Worm (Caenorhabditis elegans) whole organism, young adult: ENCODE results near the gene ZC155.4.

Experiments used
- F22D6.2 ChIP-seq: sonication (generic microtip); optimal IDR thresholded peaks from 2 replicates; lab custom pipeline; 2016; ENCODE audit warnings: mild to moderate bottlenecking, missing genetic modification characterization, missing compliant biosample characterization
- F39B2.1 ChIP-seq: fragments of 200-800 bp; sonication (Bioruptor generic); IDR thresholded peaks from 2 replicates; pipeline ENCODE4 v1.3.6; 2022; ENCODE audit warnings: missing genetic modification reagents, missing genetic modification characterization, missing compliant biosample characterization
- F57A8.1 ChIP-seq: fragments of 200-800 bp; sonication (Bioruptor generic); optimal IDR thresholded peaks from 2 replicates; lab custom pipeline; 2018; ENCODE audit warnings: mild to moderate bottlenecking, missing genetic modification characterization, moderate library complexity, missing compliant biosample characterization
- K11D2.4 ChIP-seq: fragments of 200-800 bp; sonication (Bioruptor generic); IDR thresholded peaks from 2 replicates; pipeline ENCODE4 v1.3.6; 2022; ENCODE audit warnings: missing genetic modification reagents, missing genetic modification characterization, missing compliant biosample characterization
- T07F8.4 ChIP-seq: sonication (generic microtip); optimal IDR thresholded peaks from 2 replicates; lab custom pipeline; 2016; ENCODE audit warnings: mild to moderate bottlenecking, missing genetic modification characterization, moderate library complexity, missing compliant biosample characterization
- T26A5.8 ChIP-seq: sonication (generic microtip); optimal IDR thresholded peaks from 2 replicates; lab custom pipeline; 2016; ENCODE audit warnings: missing genetic modification characterization, missing compliant biosample characterization
- Y56A3A.18 ChIP-seq: fragments of 200-800 bp; sonication (Bioruptor generic); IDR thresholded peaks from 2 replicates; pipeline ENCODE4 v1.3.6; 2022; ENCODE audit warnings: missing genetic modification reagents, missing genetic modification characterization, missing compliant biosample characterization
- Y67H2A.10 ChIP-seq: fragments of 200-800 bp; sonication (Bioruptor generic); conservative IDR thresholded peaks from 2 replicates; pipeline ENCODE4 v1.3.6; 2022; ENCODE audit warnings: missing genetic modification reagents, missing genetic modification characterization, missing compliant biosample characterization
- ZK185.1 ChIP-seq: sonication (generic microtip); optimal IDR thresholded peaks from 2 replicates; lab custom pipeline; 2016; ENCODE audit warnings: mild to moderate bottlenecking, missing genetic modification characterization, missing compliant biosample characterization; ENCODE audit not compliant: poor library complexity, severe bottlenecking
- ama-1 ChIP-seq, 3 experiments: fragments of 150-350 bp in 1 of 3; sonication (generic microtip) in 2 of 3; optimal IDR thresholded peaks; 2 replicates each; lab custom pipeline; 2014 to 2018; ENCODE audit warnings: missing biosample characterization in 2 of 3, missing genetic modification characterization in 2 of 3, missing genetic modification reagents in 2 of 3
- athp-1 ChIP-seq: sonication (generic microtip); optimal IDR thresholded peaks from 2 replicates; lab custom pipeline; 2017; ENCODE audit warnings: mild to moderate bottlenecking, missing genetic modification characterization, missing compliant biosample characterization
- bed-2 ChIP-seq: fragments of 200-800 bp; sonication (Bioruptor generic); IDR thresholded peaks from 2 replicates; pipeline ENCODE4 v1.3.6; 2022; ENCODE audit warnings: missing genetic modification reagents, missing genetic modification characterization, missing compliant biosample characterization
- ccch-3 ChIP-seq: fragments of 200-800 bp; sonication (Bioruptor generic); optimal IDR thresholded peaks from 2 replicates; lab custom pipeline; 2018; ENCODE audit warnings: mild to moderate bottlenecking, missing genetic modification characterization, missing compliant biosample characterization
- chd-7 ChIP-seq: sonication (generic microtip); optimal IDR thresholded peaks from 2 replicates; lab custom pipeline; 2016; ENCODE audit warnings: mild to moderate bottlenecking, missing genetic modification characterization, moderate library complexity, missing compliant biosample characterization
- dox-1 ChIP-seq: fragments of 200-800 bp; sonication (Bioruptor generic); IDR thresholded peaks from 2 replicates; pipeline ENCODE4 v1.3.6; 2022; ENCODE audit warnings: missing genetic modification reagents, missing genetic modification characterization, missing compliant biosample characterization
- efl-1 ChIP-seq: fragments of 150-350 bp; optimal IDR thresholded peaks from 2 replicates; lab custom pipeline; 2014; ENCODE audit warnings: missing biosample characterization, missing genetic modification reagents, missing genetic modification characterization
- egl-18 ChIP-seq: fragments of 200-800 bp; sonication (Bioruptor generic); IDR thresholded peaks from 2 replicates; pipeline ENCODE4 v1.3.6; 2022; ENCODE audit warnings: missing genetic modification reagents, missing genetic modification characterization, missing compliant biosample characterization
- ekl-4 ChIP-seq: fragments of 200-800 bp; sonication (Bioruptor generic); IDR thresholded peaks from 2 replicates; pipeline ENCODE4 v1.3.6; 2022; ENCODE audit warnings: missing genetic modification reagents, missing genetic modification characterization, missing compliant biosample characterization
- ets-4 ChIP-seq: fragments of 200-800 bp; sonication (Bioruptor generic); optimal IDR thresholded peaks from 2 replicates; lab custom pipeline; 2018; ENCODE audit warnings: mild to moderate bottlenecking, missing genetic modification characterization, missing compliant biosample characterization
- hmg-1.2 ChIP-seq: fragments of 200-800 bp; sonication (Bioruptor generic); IDR thresholded peaks from 2 replicates; pipeline ENCODE4 v1.3.6; 2022; ENCODE audit warnings: missing genetic modification reagents, missing genetic modification characterization, missing compliant biosample characterization
- lag-1 ChIP-seq: fragments of 200-800 bp; sonication (Bioruptor generic); IDR thresholded peaks from 2 replicates; pipeline ENCODE4 v1.3.6; 2022; ENCODE audit warnings: missing genetic modification reagents, missing genetic modification characterization, missing compliant biosample characterization
- let-526 ChIP-seq: fragments of 200-800 bp; sonication (Bioruptor generic); IDR thresholded peaks from 2 replicates; pipeline ENCODE4 v1.3.6; 2022; ENCODE audit warnings: missing genetic modification reagents, missing genetic modification characterization, missing compliant biosample characterization
- lsl-1 ChIP-seq: fragments of 200-800 bp; sonication (Bioruptor generic); optimal IDR thresholded peaks from 2 replicates; lab custom pipeline; 2018; ENCODE audit warnings: mild to moderate bottlenecking, missing genetic modification characterization, moderate library complexity, missing compliant biosample characterization
- madf-10 ChIP-seq: sonication (generic microtip); optimal IDR thresholded peaks from 2 replicates; lab custom pipeline; 2016; ENCODE audit warnings: mild to moderate bottlenecking, missing genetic modification characterization, missing compliant biosample characterization
- mxl-1 ChIP-seq: sonication (generic microtip); optimal IDR thresholded peaks from 2 replicates; lab custom pipeline; 2016; ENCODE audit warnings: missing genetic modification characterization, missing compliant biosample characterization
- nfya-2 ChIP-seq: fragments of 200-800 bp; sonication (Bioruptor generic); IDR thresholded peaks from 2 replicates; pipeline ENCODE4 v1.3.6; 2022; ENCODE audit warnings: missing genetic modification reagents, missing genetic modification characterization, missing compliant biosample characterization
- nhr-27 ChIP-seq: fragments of 200-800 bp; sonication (Bioruptor generic); optimal IDR thresholded peaks from 2 replicates; lab custom pipeline; 2018; ENCODE audit warnings: mild to moderate bottlenecking, missing genetic modification characterization, moderate library complexity, missing compliant biosample characterization
- nhr-80 ChIP-seq: sonication (generic microtip); optimal IDR thresholded peaks from 2 replicates; lab custom pipeline; 2016; ENCODE audit warnings: missing genetic modification characterization, missing compliant biosample characterization
- pbrm-1 ChIP-seq: fragments of 200-800 bp; sonication (Bioruptor generic); IDR thresholded peaks from 2 replicates; pipeline ENCODE4 v1.3.6; 2022; ENCODE audit warnings: missing genetic modification reagents, missing genetic modification characterization, missing compliant biosample characterization
- snpc-1.3 ChIP-seq: sonication (generic microtip); optimal IDR thresholded peaks from 2 replicates; lab custom pipeline; 2017; ENCODE audit warnings: missing genetic modification characterization, mild to moderate bottlenecking, missing compliant biosample characterization, antibody characterized with exemption, moderate library complexity, missing genotype, missing genetic modification reagents; ENCODE audit not compliant: insufficient read depth
- snpc-4 ChIP-seq, 5 experiments: fragments of 150-350 bp in 1 of 5; sonication (generic microtip) in 4 of 5; optimal IDR thresholded peaks; 2 replicates each; lab custom pipeline; 2014 to 2018; ENCODE audit warnings: missing genetic modification characterization in 5 of 5, missing biosample characterization in 3 of 5, antibody characterized with exemption in 2 of 5, mild to moderate bottlenecking in 2 of 5, missing compliant biosample characterization in 2 of 5, missing genotype in 2 of 5, moderate library complexity in 2 of 5, missing genetic modification reagents in 1 of 5
- tlf-1 ChIP-seq: fragments of 200-800 bp; sonication (Bioruptor generic); optimal IDR thresholded peaks from 2 replicates; lab custom pipeline; 2018; ENCODE audit warnings: mild to moderate bottlenecking, missing genetic modification characterization, missing compliant biosample characterization
- unc-130 ChIP-seq: sonication (generic microtip); optimal IDR thresholded peaks from 2 replicates; lab custom pipeline; 2016; ENCODE audit warnings: missing genetic modification reagents, missing genetic modification characterization, missing compliant biosample characterization
- unc-62 ChIP-seq: fragments of 150-350 bp; optimal IDR thresholded peaks from 2 replicates; lab custom pipeline; 2014; ENCODE audit warnings: missing biosample characterization, missing genetic modification reagents, missing genetic modification characterization
- xnd-1 ChIP-seq: sonication (generic microtip); optimal IDR thresholded peaks from 2 replicates; lab custom pipeline; 2016; ENCODE audit warnings: missing genotype, missing genetic modification reagents, missing genetic modification characterization, missing compliant biosample characterization
- ztf-22 ChIP-seq: fragments of 200-800 bp; sonication (Bioruptor generic); optimal IDR thresholded peaks from 2 replicates; lab custom pipeline; 2018; ENCODE audit warnings: mild to moderate bottlenecking, missing genetic modification characterization, moderate library complexity, missing compliant biosample characterization
- ztf-26 ChIP-seq: sonication (generic microtip); optimal IDR thresholded peaks from 2 replicates; lab custom pipeline; 2017; ENCODE audit warnings: missing genetic modification characterization, missing compliant biosample characterization
- ztf-28 ChIP-seq: fragments of 200-800 bp; sonication (Bioruptor generic); IDR thresholded peaks from 2 replicates; pipeline ENCODE4 v1.3.6; 2022; ENCODE audit warnings: missing genetic modification reagents, missing genetic modification characterization, missing compliant biosample characterization

Gene ZC155.4

ce11 chrIII:5180588-5180987 lies 34.7 kb downstream of the ZC155.4 start:
- TF ChIP-seq lsl-1 (GFP tag; lab: Kevin White, UChicago) (no peak), egl-18 (GFP tag; lab: Robert Waterston, UW) (no peak), ekl-4 (GFP tag; lab: Robert Waterston, UW) (no peak), bed-2 (GFP tag; lab: Robert Waterston, UW) (no peak), nhr-80 (tag; lab: Kevin White, UChicago) (peak; percentile 57), xnd-1 (tag; lab: Kevin White, UChicago) (no peak), T07F8.4 (tag; lab: Kevin White, UChicago) (no peak), pbrm-1 (GFP tag; lab: Robert Waterston, UW) (no peak), ztf-28 (GFP tag; lab: Robert Waterston, UW) (no peak), madf-10 (no peak), dox-1 (peak; percentile 33; the same call in 1 of the 2 replicates), K11D2.4 (GFP tag; lab: Robert Waterston, UW) (no peak), ama-1 (optimal IDR thresholded peaks at IDR 0.05; lab: Kevin White, UChicago) (no peak), ama-1 (GFP tag; optimal IDR thresholded peaks at IDR 0.05; lab: Kevin White, UChicago) (no peak), ccch-3 (GFP tag; lab: Kevin White, UChicago) (no peak), efl-1 (GFP tag; lab: Kevin White, UChicago) (no peak)

DNA sequence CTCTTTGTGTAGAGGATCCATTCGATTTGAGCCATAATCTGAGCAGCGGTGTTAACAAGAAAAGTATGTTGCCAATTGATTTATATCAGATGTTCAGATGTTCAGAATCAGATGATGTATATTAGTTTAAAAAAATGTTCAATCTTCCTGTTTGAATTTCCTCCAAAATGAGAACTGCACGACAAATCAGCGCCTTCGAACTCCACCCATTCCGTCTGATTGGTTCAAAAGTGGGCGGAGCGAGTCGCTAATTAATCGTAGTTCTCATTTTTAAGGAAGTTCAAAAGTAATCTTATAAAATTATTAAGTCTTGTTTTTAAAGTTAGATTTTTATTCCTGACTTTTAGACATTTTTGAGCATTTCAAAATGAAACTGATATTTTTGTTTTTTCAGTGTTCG lies 36.1 kb downstream of the ZC155.4 start:
- TF ChIP-seq chd-7 (tag; lab: Kevin White, UChicago) (no peak), F57A8.1 (GFP tag; lab: Kevin White, UChicago) (no peak), snpc-4 (GFP tag; optimal IDR thresholded peaks at IDR 0.05; lab: Kevin White, UChicago) (no peak), snpc-4 (tag; optimal IDR thresholded peaks at IDR 0.05; lab: Kevin White, UChicago) (no peak), athp-1 (tag; lab: Kevin White, UChicago) (no peak), F39B2.1 (GFP tag; lab: Robert Waterston, UW) (no peak), tlf-1 (no peak), T26A5.8 (tag; lab: Kevin White, UChicago) (no peak), unc-62 (GFP tag; lab: Kevin White, UChicago) (no peak), snpc-1.3 (tag; lab: Kevin White, UChicago) (no peak), lsl-1 (GFP tag; lab: Kevin White, UChicago) (no peak)
- TF ChIP-seq, all 124 proteins: peak for 0

DNA sequence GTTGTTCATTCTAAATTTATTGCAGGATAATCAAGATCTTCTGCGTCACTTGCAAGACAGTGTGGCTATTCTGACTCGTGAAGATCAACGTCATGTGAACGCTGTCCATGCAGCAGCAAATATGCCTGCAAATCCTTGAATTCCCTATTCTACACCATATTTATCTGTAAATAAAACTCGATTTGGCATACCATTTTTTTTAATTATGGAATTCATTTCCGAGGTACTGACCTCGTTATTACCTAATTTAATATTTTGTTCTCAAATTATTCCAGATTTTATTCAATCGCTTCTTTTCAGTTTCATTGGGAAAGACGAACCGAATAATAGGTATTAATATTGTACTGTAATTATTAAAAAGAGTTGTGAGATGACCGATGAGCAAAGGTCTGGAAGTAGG lies 41.7 kb downstream of the ZC155.4 start, which contains the start of gene cid-1:
TSS of gene cid-1 (plus strand) at position 301 of the 400 bp plus-strand sequence.
- no peak for TF ChIP-seq nfya-2 (GFP tag; lab: Robert Waterston, UW)
- no peak for TF ChIP-seq hmg-1.2
- TF ChIP-seq ets-4 (GFP tag; lab: Kevin White, UChicago) = no peak
- TF ChIP-seq Y67H2A.10 (GFP tag; lab: Robert Waterston, UW) = no peak
- no peak for TF ChIP-seq mxl-1 (tag; lab: Kevin White, UChicago)
- no peak for TF ChIP-seq let-526 (GFP tag; lab: Robert Waterston, UW)
- TF ChIP-seq ztf-22 (GFP tag; lab: Kevin White, UChicago) = no peak
- TF ChIP-seq Y56A3A.18 (GFP tag; lab: Robert Waterston, UW) = no peak
- TF ChIP-seq nhr-27 = no peak
- no peak for TF ChIP-seq T07F8.4 (tag; lab: Kevin White, UChicago)
- TF ChIP-seq ZK185.1 = no peak
- no peak for TF ChIP-seq lag-1 (GFP tag; lab: Robert Waterston, UW)
- TF ChIP-seq ztf-26 = no peak
- no peak for TF ChIP-seq unc-130
- TF ChIP-seq athp-1 (tag; lab: Kevin White, UChicago) = no peak
- no peak for TF ChIP-seq F22D6.2 (tag; lab: Kevin White, UChicago)
